Worm (Caenorhabditis elegans): Measurements from ENCODE around the gene F52G3.7.

The F52G3.7 gene

DNA sequence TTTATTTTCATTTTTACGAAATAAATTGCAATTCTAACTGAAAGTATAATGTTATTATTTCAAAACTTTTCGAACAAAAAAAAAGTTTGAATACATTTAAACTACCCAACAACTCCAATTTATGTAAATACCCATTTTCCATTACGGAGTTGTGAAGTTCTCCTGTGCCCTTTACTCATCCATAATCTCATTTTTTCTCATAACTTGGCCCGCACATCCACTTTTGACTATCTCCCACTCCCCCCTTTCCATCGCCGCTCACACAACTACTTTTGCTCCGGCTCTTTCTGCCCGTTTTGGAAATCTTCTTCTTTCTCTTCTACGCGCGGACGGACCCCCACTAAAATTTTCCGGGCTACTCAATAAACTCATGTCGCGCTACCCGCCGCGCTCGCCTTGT is 1.1 kb upstream of the F52G3.7 start:
- TF ChIP-seq mbf-1 (tag; optimal IDR thresholded peaks at IDR 0.05) = no peak
- no peak for TF ChIP-seq lin-13 (GFP tag; optimal IDR thresholded peaks at IDR 0.05)
- no peak for TF ChIP-seq nhr-21 (tag; optimal IDR thresholded peaks at IDR 0.05)
- TF ChIP-seq aly-2 (tag; optimal IDR thresholded peaks at IDR 0.05) = no peak
- no peak for TF ChIP-seq egl-27 (tag; optimal IDR thresholded peaks at IDR 0.05)
- no peak for TF ChIP-seq nhr-6 (tag; optimal IDR thresholded peaks at IDR 0.05)
- no peak for TF ChIP-seq unc-62 (GFP tag; optimal IDR thresholded peaks at IDR 0.05)
- no peak for TF ChIP-seq lin-39 (tag; optimal IDR thresholded peaks at IDR 0.05)
- TF ChIP-seq sma-9 (GFP tag; optimal IDR thresholded peaks at IDR 0.05) = no peak
- TF ChIP-seq sma-9 (tag; optimal IDR thresholded peaks at IDR 0.05) = no peak
- TF ChIP-seq fos-1 (tag; optimal IDR thresholded peaks at IDR 0.05) = no peak
- TF ChIP-seq nhr-237 (tag; optimal IDR thresholded peaks at IDR 0.05) = no peak
- no peak for TF ChIP-seq elt-1 (tag; optimal IDR thresholded peaks at IDR 0.05)
- TF ChIP-seq unc-55 (GFP tag; optimal IDR thresholded peaks at IDR 0.05) = no peak
- TF ChIP-seq snpc-4 (tag; optimal IDR thresholded peaks at IDR 0.05) = no peak
- TF ChIP-seq zag-1 (tag; optimal IDR thresholded peaks at IDR 0.05) = no peak
- TF ChIP-seq lsy-2 (tag; optimal IDR thresholded peaks at IDR 0.05) = no peak
- no peak for TF ChIP-seq gmeb-1 (tag; optimal IDR thresholded peaks at IDR 0.05)

DNA sequence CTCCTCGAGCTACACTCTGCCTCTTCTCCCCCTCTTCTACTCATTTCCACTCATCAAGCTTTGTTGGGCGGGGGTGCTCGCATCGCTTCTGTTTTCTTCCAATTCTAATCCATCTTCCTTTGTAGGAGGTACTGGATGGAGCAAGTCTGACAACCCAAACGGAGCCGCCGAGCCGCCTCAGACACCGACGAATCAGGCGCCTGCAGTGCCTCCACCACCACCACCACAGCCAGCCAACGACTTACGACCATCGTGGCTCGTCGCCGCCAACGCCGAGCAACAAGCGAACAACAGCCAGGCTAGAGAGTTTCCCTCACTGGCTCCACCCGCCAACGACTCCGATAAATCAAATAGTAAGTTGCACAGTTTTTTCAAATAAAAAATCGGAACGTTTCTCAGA is 2.2 kb downstream of the F52G3.7 start:
- TF ChIP-seq nhr-77 (tag; optimal IDR thresholded peaks at IDR 0.05) (no peak), elt-3 (tag; optimal IDR thresholded peaks at IDR 0.05) (no peak), aly-2 (tag; optimal IDR thresholded peaks at IDR 0.05) (no peak), snpc-4 (tag; optimal IDR thresholded peaks at IDR 0.05) (no peak), ztf-1 (GFP tag; conservative IDR thresholded peaks at IDR 0.05) (no peak), lin-13 (GFP tag; optimal IDR thresholded peaks at IDR 0.05) (no peak), ZK546.5 (tag; optimal IDR thresholded peaks at IDR 0.05) (no peak), mab-5 (tag; optimal IDR thresholded peaks at IDR 0.05) (no peak), lsy-2 (tag; optimal IDR thresholded peaks at IDR 0.05) (no peak), fos-1 (tag; optimal IDR thresholded peaks at IDR 0.05) (no peak), F13H6.1 (tag; optimal IDR thresholded peaks at IDR 0.05) (no peak)

DNA sequence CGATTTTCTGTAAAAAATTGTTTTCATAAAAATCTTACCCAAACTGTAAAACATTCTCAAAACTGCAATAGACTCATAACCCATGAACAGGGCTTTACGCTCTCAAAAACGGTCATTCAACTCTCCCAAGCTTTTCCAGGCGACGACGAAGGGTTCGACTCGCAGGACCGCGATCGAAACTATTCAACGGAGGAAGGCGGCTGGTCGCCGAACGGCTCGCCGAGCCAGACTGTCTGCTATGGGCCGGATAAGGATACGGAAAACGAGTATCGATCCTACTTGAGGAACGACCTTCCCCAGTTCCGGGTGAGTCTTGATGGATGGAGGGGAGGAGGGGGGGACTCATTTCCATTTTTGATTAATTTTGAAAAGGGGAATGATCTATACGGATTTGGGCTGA is 4.1 kb downstream of the F52G3.7 start:
- TF ChIP-seq elt-1 (tag; optimal IDR thresholded peaks at IDR 0.05) = no peak
- TF ChIP-seq ztf-4 (tag; optimal IDR thresholded peaks at IDR 0.05) = no peak
- TF ChIP-seq elt-3 (tag; optimal IDR thresholded peaks at IDR 0.05) = no peak
- no peak for TF ChIP-seq snpc-4 (tag; optimal IDR thresholded peaks at IDR 0.05)
- TF ChIP-seq gmeb-1 (tag; optimal IDR thresholded peaks at IDR 0.05) = no peak
- no peak for TF ChIP-seq aly-2 (tag; optimal IDR thresholded peaks at IDR 0.05)
- no peak for TF ChIP-seq ztf-1 (GFP tag; conservative IDR thresholded peaks at IDR 0.05)
- no peak for TF ChIP-seq nhr-129 (tag; optimal IDR thresholded peaks at IDR 0.05)
- no peak for TF ChIP-seq sem-4 (tag; optimal IDR thresholded peaks at IDR 0.05)
- no peak for TF ChIP-seq sma-3 (GFP tag; optimal IDR thresholded peaks at IDR 0.05)
- no peak for TF ChIP-seq skn-1 (tag; optimal IDR thresholded peaks at IDR 0.05)
- no peak for TF ChIP-seq Y55F3AM.14 (GFP tag; optimal IDR thresholded peaks at IDR 0.05)
- TF ChIP-seq nhr-25 (tag; optimal IDR thresholded peaks at IDR 0.05) = no peak
- no peak for TF ChIP-seq peb-1 (tag; optimal IDR thresholded peaks at IDR 0.05)
- TF ChIP-seq nhr-6 (tag; optimal IDR thresholded peaks at IDR 0.05) = no peak

DNA sequence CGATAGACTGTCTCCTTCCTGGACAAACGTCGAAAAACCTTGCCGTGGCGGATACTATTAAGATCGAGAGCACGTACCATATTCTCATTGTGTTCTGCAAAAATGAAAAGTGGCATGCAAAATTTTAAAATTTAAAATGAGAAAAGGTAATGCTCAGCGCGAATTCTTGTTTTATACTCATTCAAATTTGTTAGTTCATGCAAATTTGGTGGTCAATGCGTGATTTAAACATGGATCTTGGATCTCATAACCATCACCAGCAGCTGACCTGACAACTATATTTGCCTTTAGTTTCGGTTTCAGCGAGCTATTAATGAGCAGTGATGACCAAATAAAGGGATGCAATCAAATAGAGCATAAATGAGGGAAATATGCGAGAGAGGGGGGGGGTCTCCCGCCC is 12.3 kb downstream of the F52G3.7 start, which contains the start of gene F52G3.5:
TSS of gene F52G3.5 (minus strand) at position 101 of the 400 bp plus-strand sequence.
- TF ChIP-seq lsy-2 (tag; optimal IDR thresholded peaks at IDR 0.05) (no peak), Y55F3AM.14 (GFP tag; optimal IDR thresholded peaks at IDR 0.05) (no peak), ama-1 (optimal IDR thresholded peaks at IDR 0.05) (no peak), fos-1 (tag; optimal IDR thresholded peaks at IDR 0.05) (no peak), ceh-82 (tag; optimal IDR thresholded peaks at IDR 0.05) (no peak), elt-3 (tag; optimal IDR thresholded peaks at IDR 0.05) (no peak), lin-13 (GFP tag; optimal IDR thresholded peaks at IDR 0.05) (no peak), elt-1 (tag; optimal IDR thresholded peaks at IDR 0.05) (no peak), sma-3 (GFP tag; optimal IDR thresholded peaks at IDR 0.05) (no peak), lin-11 (tag; optimal IDR thresholded peaks at IDR 0.05) (no peak), nhr-23 (tag; optimal IDR thresholded peaks at IDR 0.05) (no peak), F13H6.1 (tag; optimal IDR thresholded peaks at IDR 0.05) (no peak), R02D3.7 (tag; optimal IDR thresholded peaks at IDR 0.05) (no peak), nhr-6 (tag; optimal IDR thresholded peaks at IDR 0.05) (no peak), mdl-1 (tag; optimal IDR thresholded peaks at IDR 0.05) (no peak)

All from whole organism, L2 larva.